Fruit fly (Drosophila melanogaster): ENCODE results near the gene ppk27.

The ppk27 gene

DNA sequence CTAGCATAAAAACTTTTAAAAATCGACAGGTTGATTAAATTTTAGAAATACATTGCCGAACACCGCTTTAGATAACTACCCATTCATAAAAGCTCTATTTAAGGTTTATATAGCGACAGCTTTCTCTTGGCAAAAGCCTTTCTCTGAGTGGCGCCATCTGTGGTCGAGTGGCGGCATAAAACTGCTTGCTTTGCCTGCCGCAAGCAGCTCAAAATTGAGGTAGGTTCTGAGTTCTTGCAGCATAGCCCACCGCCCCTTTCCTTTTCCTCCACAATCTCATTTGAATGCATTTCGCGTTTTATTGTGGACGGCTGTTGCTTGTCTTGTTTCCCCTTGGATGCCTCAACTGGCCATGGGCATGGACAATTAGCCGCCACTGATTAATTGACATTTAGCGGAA lies 12.8 kb upstream of the ppk27 start (continued):
- TF ChIP-seq CG31388 (GFP tag; optimal IDR thresholded peaks at IDR 0.05) (no peak), Ets65A (GFP tag) (peak; percentile 86), kni (GFP tag; optimal IDR thresholded peaks at IDR 0.05) (no peak), pfk (GFP tag; optimal IDR thresholded peaks at IDR 0.05) (no peak), CG10366 (GFP tag; IDR thresholded peaks at IDR 0.05) (peak; percentile 59), CG2129 (GFP tag; IDR thresholded peaks at IDR 0.05; ENCODE audit: partially characterized antibody) (no peak), ab (GFP tag; optimal IDR thresholded peaks at IDR 0.05) (no peak), CG8281 (tag; optimal IDR thresholded peaks at IDR 0.05) (no peak), Doc3 (GFP tag; IDR thresholded peaks at IDR 0.05; ENCODE audit: partially characterized antibody) (no peak), lab (GFP tag; optimal IDR thresholded peaks at IDR 0.05) (peak; percentile 43), Max (GFP tag; optimal IDR thresholded peaks at IDR 0.05) (no peak), nau (GFP tag; optimal IDR thresholded peaks at IDR 0.05) (no peak), Mrtf (GFP tag; IDR thresholded peaks at IDR 0.05) (no peak), tup (GFP tag; optimal IDR thresholded peaks at IDR 0.05) (peak; percentile 57), HmgZ (tag; optimal IDR thresholded peaks at IDR 0.05) (peak; percentile 34), CTCF (GFP tag; optimal IDR thresholded peaks at IDR 0.05) (peak; percentile 92), unc-4 (GFP tag; IDR thresholded peaks at IDR 0.05; ENCODE audit: partially characterized antibody) (no peak), Blimp-1 (GFP tag; optimal IDR thresholded peaks at IDR 0.05) (peak; percentile 16), CG2875 (GFP tag; optimal IDR thresholded peaks at IDR 0.05) (peak; percentile 71), CG7987 (GFP tag; optimal IDR thresholded peaks at IDR 0.05) (no peak), CG17829 (tag; optimal IDR thresholded peaks at IDR 0.05) (no peak), Nf-YA (GFP tag; IDR thresholded peaks at IDR 0.05) (no peak), shn (GFP tag; optimal IDR thresholded peaks at IDR 0.05) (peak; percentile 83), CG30020 (tag; optimal IDR thresholded peaks at IDR 0.05) (no peak), hkb (optimal IDR thresholded peaks at IDR 0.05) (no peak), hkb (GFP tag; IDR thresholded peaks at IDR 0.05) (no peak; the same call in 1 of the 2 replicates), CG3995 (GFP tag; optimal IDR thresholded peaks at IDR 0.05) (no peak), eve (GFP tag; optimal IDR thresholded peaks at IDR 0.05) (peak in 1 of 2 experiments; percentile 48), maf-S (GFP tag; optimal IDR thresholded peaks at IDR 0.05) (peak; percentile 40), CG31365 (tag; optimal IDR thresholded peaks at IDR 0.05) (peak; percentile 96), Drgx (GFP tag; IDR thresholded peaks at IDR 0.05) (no peak), CG13624 (GFP tag; optimal IDR thresholded peaks at IDR 0.05) (peak; percentile 73), CG4617 (GFP tag; optimal IDR thresholded peaks at IDR 0.05; ENCODE audit: borderline replicate concordance) (peak; percentile 20), Hr78 (GFP tag; optimal IDR thresholded peaks at IDR 0.05) (no peak), CG3847 (GFP tag; IDR thresholded peaks at IDR 0.05) (peak; percentile 53), al (GFP tag; IDR thresholded peaks at IDR 0.05) (peak; percentile 33; the same call in 1 of the 2 replicates), NFAT (GFP tag; IDR thresholded peaks at IDR 0.05) (peak; percentile 48; the same call in 1 of the 2 replicates), odd (GFP tag; optimal IDR thresholded peaks at IDR 0.05) (peak; percentile 65), CG13424 (tag; optimal IDR thresholded peaks at IDR 0.05) (peak; percentile 69), Bgb (GFP tag; IDR thresholded peaks at IDR 0.05; ENCODE audit: partially characterized antibody) (peak; percentile 33; the same call in 1 of the 2 replicates), Sox102F (GFP tag; optimal IDR thresholded peaks at IDR 0.05) (peak; percentile 63), CG15073 (GFP tag; optimal IDR thresholded peaks at IDR 0.05) (no peak), MBD-R2 (GFP tag; IDR thresholded peaks at IDR 0.05) (peak; percentile 24; the same call in 1 of the 2 replicates), CG11696 (GFP tag; IDR thresholded peaks at IDR 0.05) (no peak; the same call in 1 of the 2 replicates), CG3163 (GFP tag; optimal IDR thresholded peaks at IDR 0.05) (peak; percentile 61), CG4404 (GFP tag; IDR thresholded peaks at IDR 0.05) (no peak), Pdp1 (GFP tag; optimal IDR thresholded peaks at IDR 0.05) (peak; percentile 26 to 69), lilli (GFP tag; optimal IDR thresholded peaks at IDR 0.05) (peak; percentile 52), CG2712 (tag; optimal IDR thresholded peaks at IDR 0.05) (no peak), Sry-β (GFP tag; optimal IDR thresholded peaks at IDR 0.05) (no peak), crp (GFP tag; optimal IDR thresholded peaks at IDR 0.05) (peak in 1 of 2 experiments; percentile 28)
